Fruit fly (Drosophila melanogaster): ENCODE data around the gene Grl40a.

dm6 chr2L:22037560-22037959 is at the start of gene Grl40a:
- TF ChIP-seq CG32772 (GFP tag; IDR thresholded peaks at IDR 0.05): no peak
- TF ChIP-seq sc (optimal IDR thresholded peaks at IDR 0.05): no peak
- TF ChIP-seq sc (GFP tag; optimal IDR thresholded peaks at IDR 0.05): no peak
- no peak for TF ChIP-seq zen (tag; optimal IDR thresholded peaks at IDR 0.05)
- no peak for TF ChIP-seq lola (GFP tag; optimal IDR thresholded peaks at IDR 0.05)
- no peak for TF ChIP-seq CG5953 (GFP tag; IDR thresholded peaks at IDR 0.05)
- TF ChIP-seq Gsc (GFP tag; IDR thresholded peaks at IDR 0.05): no peak
- no peak for TF ChIP-seq Atf-2 (GFP tag; optimal IDR thresholded peaks at IDR 0.05)
- TF ChIP-seq H2.0 (GFP tag; IDR thresholded peaks at IDR 0.05): no peak
